Worm (Caenorhabditis elegans): ENCODE results near the gene kin-21.

kin-21 gene

DNA sequence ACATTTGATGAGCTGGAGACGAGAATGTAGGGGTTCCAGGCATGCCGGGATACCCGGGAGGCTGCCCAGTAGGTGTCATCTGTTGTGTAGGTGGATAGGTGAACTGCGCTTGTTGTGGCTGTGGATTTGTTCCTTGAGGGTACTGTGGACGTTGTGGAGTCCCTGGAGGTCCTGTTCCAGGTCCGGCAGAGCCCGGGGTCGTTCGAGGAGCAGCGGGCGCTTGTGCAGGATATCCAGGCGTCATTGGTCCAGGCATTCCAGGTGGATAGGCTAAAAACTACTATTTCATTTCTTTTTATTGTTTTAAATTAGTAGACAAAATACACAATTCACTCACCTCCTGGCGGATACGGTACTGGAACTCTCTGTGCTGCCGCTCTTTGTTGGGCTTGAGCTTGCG, 37.4 kb upstream of the kin-21 start:
- TF ChIP-seq efl-1 (optimal IDR thresholded peaks at IDR 0.05) (no peak), efl-1 (GFP tag; optimal IDR thresholded peaks at IDR 0.05 in 1 of 2) (peak in 1 of 2 experiments; percentile 92), unc-130 (tag; optimal IDR thresholded peaks at IDR 0.05) (no peak), unc-86 (tag; optimal IDR thresholded peaks at IDR 0.05) (no peak)

DNA sequence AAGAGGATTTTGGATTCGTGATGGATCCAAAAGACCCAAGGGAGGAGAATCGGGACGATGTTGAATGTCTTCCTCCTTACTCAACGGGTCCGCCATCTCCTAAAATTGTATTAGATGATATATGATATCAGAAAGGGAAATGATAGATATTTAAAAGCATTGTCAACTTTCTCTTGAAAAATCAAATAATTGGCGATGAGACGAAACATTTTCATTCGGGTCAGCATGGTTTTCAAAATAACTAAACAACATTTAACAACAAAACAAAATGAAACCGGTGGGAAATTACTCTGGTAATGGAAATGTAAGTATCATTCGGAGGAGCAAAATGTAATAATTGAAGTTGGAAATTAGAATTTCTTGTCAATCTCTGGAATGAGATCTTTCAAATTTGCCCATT, 36.2 kb upstream of the kin-21 start, which contains the start of gene pis-1:
Gene pis-1 (minus strand): TSS at position 101 of the 400 bp plus-strand sequence.
- TF ChIP-seq xbp-1 (tag; optimal IDR thresholded peaks at IDR 0.05) (no peak), snpc-4 (tag; optimal IDR thresholded peaks at IDR 0.05) (no peak), nhr-85 (tag) (peak; percentile 20), lin-13 (GFP tag; optimal IDR thresholded peaks at IDR 0.05) (no peak)

DNA sequence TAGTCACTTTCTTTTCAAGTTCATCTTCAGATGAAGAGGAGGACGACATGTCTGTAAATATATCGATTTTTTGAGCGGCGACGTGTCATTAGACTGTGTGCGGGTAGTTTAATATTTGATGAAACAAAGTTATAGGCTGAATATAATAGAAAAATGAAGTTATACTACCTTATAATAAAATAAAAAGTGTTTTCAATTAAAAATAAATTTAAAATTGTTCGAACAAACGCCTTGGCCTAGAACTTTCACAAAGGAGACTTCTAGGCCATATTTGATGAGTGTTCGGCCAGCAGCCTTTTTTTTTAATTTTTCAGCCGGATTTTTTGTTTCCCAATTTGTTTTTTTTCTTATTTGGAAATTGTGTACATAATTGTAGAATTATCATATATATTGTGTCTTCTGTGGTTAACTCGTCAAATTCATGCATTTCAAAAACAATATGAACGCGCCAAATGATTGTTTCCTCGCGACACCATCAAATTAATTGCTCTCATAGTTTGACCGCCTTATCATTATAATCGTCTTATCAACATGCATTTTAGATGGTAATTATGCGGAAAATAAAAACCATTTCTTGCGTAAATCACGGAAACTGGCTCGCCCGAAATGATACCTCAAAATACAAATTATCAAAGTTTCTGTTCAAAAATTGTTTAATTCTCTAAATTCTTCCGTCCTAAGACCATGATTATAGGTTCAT, 35.2 kb upstream of the kin-21 start, which contains the start of gene T13F2.2:
Gene T13F2.2 (minus strand): TSS at position 51 of the 700 bp plus-strand sequence.
- TF ChIP-seq nhr-71 (tag; optimal IDR thresholded peaks at IDR 0.05) (peak; percentile 24), efl-1 (optimal IDR thresholded peaks at IDR 0.05) (peak in 1 of 2 experiments; percentile 18), efl-1 (GFP tag; optimal IDR thresholded peaks at IDR 0.05 in 1 of 2) (peak in 1 of 2 experiments; percentile 53), pag-3 (tag; optimal IDR thresholded peaks at IDR 0.05; ENCODE audit: borderline replicate concordance, insufficient read depth) (no peak), nhr-90 (tag; optimal IDR thresholded peaks at IDR 0.05; ENCODE audit: poor library complexity) (peak; percentile 56), ceh-90 (tag; optimal IDR thresholded peaks at IDR 0.05) (peak; percentile 79), alr-1 (tag; optimal IDR thresholded peaks at IDR 0.05; ENCODE audit: borderline replicate concordance) (no peak), tbx-2 (tag; optimal IDR thresholded peaks at IDR 0.05) (peak; percentile 16), tlp-1 (tag; optimal IDR thresholded peaks at IDR 0.05) (peak; percentile 44), ceh-88 (GFP tag; IDR thresholded peaks at IDR 0.05) (no peak), lin-35 (GFP tag; optimal IDR thresholded peaks at IDR 0.05) (peak in 1 of 2 experiments; percentile 15), dpl-1 (GFP tag; optimal IDR thresholded peaks at IDR 0.05) (peak in 2 of 3 experiments; percentile 21 to 45), blmp-1 (tag; optimal IDR thresholded peaks at IDR 0.05) (no peak), lin-14 (GFP tag; optimal IDR thresholded peaks at IDR 0.05) (peak; percentile 33), unc-86 (tag; optimal IDR thresholded peaks at IDR 0.05) (no peak), irx-1 (tag; optimal IDR thresholded peaks at IDR 0.05) (peak; percentile 32), F16B12.6 (tag; optimal IDR thresholded peaks at IDR 0.05) (no peak), elt-3 (tag; optimal IDR thresholded peaks at IDR 0.05) (no peak), elt-2 (tag; optimal IDR thresholded peaks at IDR 0.05) (peak; percentile 63), lsy-2 (tag; optimal IDR thresholded peaks at IDR 0.05) (peak; percentile 8 to 38), dsc-1 (tag; optimal IDR thresholded peaks at IDR 0.05) (peak; percentile 25), C16A3.4 (tag; optimal IDR thresholded peaks at IDR 0.05) (no peak), xbp-1 (tag; optimal IDR thresholded peaks at IDR 0.05) (no peak), lin-39 (tag; optimal IDR thresholded peaks at IDR 0.05) (no peak), ztf-11 (tag; optimal IDR thresholded peaks at IDR 0.05) (peak in 1 of 2 experiments; percentile 22), rnt-1 (tag; optimal IDR thresholded peaks at IDR 0.05) (peak; percentile 65), lin-13 (GFP tag; optimal IDR thresholded peaks at IDR 0.05) (no peak), fkh-4 (tag; optimal IDR thresholded peaks at IDR 0.05; ENCODE audit: borderline replicate concordance) (peak; percentile 34), lir-3 (tag; optimal IDR thresholded peaks at IDR 0.05; ENCODE audit: poor library complexity) (peak; percentile 63)

DNA sequence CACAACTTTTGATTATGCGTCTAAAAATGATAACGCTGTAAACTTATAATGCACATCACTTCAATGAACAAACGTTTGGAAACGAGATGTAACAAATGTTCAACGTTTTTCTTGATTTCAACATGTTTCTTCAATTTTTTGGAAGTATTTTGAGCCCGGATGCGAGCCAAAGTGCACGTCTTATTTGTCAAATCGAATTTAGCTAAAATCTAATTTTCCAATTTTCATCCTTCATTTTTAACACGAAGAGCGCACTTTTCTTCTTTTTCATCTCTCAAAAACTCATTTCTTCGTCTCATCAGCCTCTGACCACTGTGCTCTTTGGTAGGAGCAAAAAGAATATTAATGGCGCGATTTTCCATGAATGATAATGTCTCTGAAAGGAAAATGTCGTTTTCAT, 34.4 kb upstream of the kin-21 start:
- no peak for TF ChIP-seq ceh-82 (tag; optimal IDR thresholded peaks at IDR 0.05)
- no peak for TF ChIP-seq nhr-19 (GFP tag; conservative IDR thresholded peaks at IDR 0.05)
- TF ChIP-seq dsc-1 (tag; optimal IDR thresholded peaks at IDR 0.05) = peak; percentile 54
- no peak for TF ChIP-seq efl-1 (optimal IDR thresholded peaks at IDR 0.05)
- TF ChIP-seq efl-1 (GFP tag; optimal IDR thresholded peaks at IDR 0.05 in 1 of 2) = no peak
- no peak for TF ChIP-seq nhr-20 (tag; optimal IDR thresholded peaks at IDR 0.05)
- TF ChIP-seq mef-2 (tag; optimal IDR thresholded peaks at IDR 0.05) = no peak
- no peak for TF ChIP-seq ama-1 (optimal IDR thresholded peaks at IDR 0.05)
- TF ChIP-seq mep-1 (tag; optimal IDR thresholded peaks at IDR 0.05) = no peak
- TF ChIP-seq dpl-1 (GFP tag; optimal IDR thresholded peaks at IDR 0.05) = no peak
- TF ChIP-seq lin-14 (GFP tag; optimal IDR thresholded peaks at IDR 0.05) = peak; percentile 71
- TF ChIP-seq sup-37 (GFP tag; optimal IDR thresholded peaks at IDR 0.05) = no peak
- TF ChIP-seq nhr-71 (tag; optimal IDR thresholded peaks at IDR 0.05) = peak; percentile 40
- no peak for TF ChIP-seq aly-2 (tag; optimal IDR thresholded peaks at IDR 0.05)
- TF ChIP-seq fkh-8 (tag; optimal IDR thresholded peaks at IDR 0.05) = peak; percentile 3
- no peak for TF ChIP-seq irx-1 (tag; optimal IDR thresholded peaks at IDR 0.05)
- no peak for TF ChIP-seq nhr-85 (tag)
- no peak for TF ChIP-seq ztf-11 (tag; optimal IDR thresholded peaks at IDR 0.05)
- TF ChIP-seq jun-1 (tag; optimal IDR thresholded peaks at IDR 0.05) = no peak
- no peak for TF ChIP-seq lin-13 (GFP tag; optimal IDR thresholded peaks at IDR 0.05)
- TF ChIP-seq ets-5 (GFP tag; IDR thresholded peaks at IDR 0.05) = no peak
- no peak for TF ChIP-seq unc-98 (GFP tag; IDR thresholded peaks at IDR 0.05)
- TF ChIP-seq ceh-90 (tag; optimal IDR thresholded peaks at IDR 0.05) = no peak
- TF ChIP-seq grh-1 (GFP tag; IDR thresholded peaks at IDR 0.05) = no peak

Measured in whole organism, L1 larva.